Fruit fly (Drosophila melanogaster) whole organism, embryonic: Measurements from ENCODE around the gene p115.
A peak's percentile ranks its signal among the peaks of the same experiment; 100 is the strongest.

ENCODE experiments used
- Adf1 ChIP-seq: fragments of 200-800 bp; sonication (Bioruptor generic); IDR thresholded peaks from 2 replicates; pipeline ENCODE4 v1.3.6; 2022; ENCODE audit warnings: missing biosample characterization, missing genetic modification characterization
- BEAF-32 ChIP-seq: fragments of 200-800 bp; sonication (Bioruptor generic); optimal IDR thresholded peaks from 3 replicates; lab custom pipeline; 2017; ENCODE audit warnings: missing biosample characterization, missing genetic modification characterization, mild to moderate bottlenecking, moderate library complexity, missing genetic modification reagents
- CG10267 ChIP-seq: fragments of 200-800 bp; sonication (Bioruptor generic); optimal IDR thresholded peaks from 2 replicates; lab custom pipeline; 2018; ENCODE audit warnings: missing biosample characterization, mild to moderate bottlenecking, missing genetic modification characterization, moderate library complexity
- CG10959 ChIP-seq: fragments of 200-800 bp; sonication (Bioruptor generic); IDR thresholded peaks from 2 replicates; pipeline ENCODE4 v1.3.6; 2022; ENCODE audit warnings: missing biosample characterization, missing genetic modification characterization
- CG11504 ChIP-seq: fragments of 200-800 bp; sonication (Bioruptor generic); optimal IDR thresholded peaks from 3 replicates; lab custom pipeline; 2019; ENCODE audit warnings: missing biosample characterization, mild to moderate bottlenecking, missing genetic modification characterization, moderate library complexity
- CG11695 ChIP-seq: fragments of 200-800 bp; sonication (Bioruptor generic); IDR thresholded peaks from 3 replicates; pipeline ENCODE4 v1.3.6; 2022; ENCODE audit warnings: missing biosample characterization, missing genetic modification characterization
- CG12236 ChIP-seq: fragments of 200-800 bp; sonication (Bioruptor generic); optimal IDR thresholded peaks from 2 replicates; lab custom pipeline; 2016; ENCODE audit warnings: missing biosample characterization, missing genetic modification characterization
- CG12942 ChIP-seq: fragments of 200-800 bp; sonication (Bioruptor generic); optimal IDR thresholded peaks from 3 replicates; lab custom pipeline; 2016; ENCODE audit warnings: missing biosample characterization, missing genetic modification characterization
- CG14860 ChIP-seq: fragments of 200-800 bp; sonication (Bioruptor generic); IDR thresholded peaks from 3 replicates; pipeline ENCODE4 v1.3.6; 2022; ENCODE audit warnings: missing biosample characterization, missing genetic modification characterization; ENCODE audit not compliant: partially characterized antibody
- CG15269 ChIP-seq: fragments of 200-800 bp; sonication (Bioruptor generic); optimal IDR thresholded peaks from 2 replicates; lab custom pipeline; 2018; ENCODE audit warnings: missing biosample characterization, mild to moderate bottlenecking, missing genetic modification characterization, moderate library complexity
- CG1529 ChIP-seq: fragments of 200-800 bp; sonication (Bioruptor generic); optimal IDR thresholded peaks from 3 replicates; lab custom pipeline; 2018; ENCODE audit warnings: missing biosample characterization, missing genetic modification characterization
- CG18599 ChIP-seq: fragments of 200-800 bp; sonication (Bioruptor generic); optimal IDR thresholded peaks from 3 replicates; lab custom pipeline; 2017; ENCODE audit warnings: missing biosample characterization, missing genetic modification characterization, mild to moderate bottlenecking, moderate library complexity, missing genetic modification reagents
- CG31441 ChIP-seq: fragments of 200-800 bp; sonication (Bioruptor generic); IDR thresholded peaks from 2 replicates; pipeline ENCODE4 v1.3.6; 2022; ENCODE audit warnings: missing biosample characterization, missing genetic modification characterization
- CG34224 ChIP-seq: fragments of 200-800 bp; sonication (Bioruptor generic); IDR thresholded peaks from 3 replicates; pipeline ENCODE4 v1.3.6; 2022; ENCODE audit warnings: missing biosample characterization, missing genetic modification characterization; ENCODE audit not compliant: partially characterized antibody
- CG3726 ChIP-seq: fragments of 200-800 bp; sonication (Bioruptor generic); IDR thresholded peaks from 3 replicates; pipeline ENCODE4, ENCODE4 v1.3.6; 2022; ENCODE audit warnings: missing biosample characterization, missing genetic modification characterization
- CG4424 ChIP-seq: fragments of 200-800 bp; sonication (Bioruptor generic); optimal IDR thresholded peaks from 3 replicates; lab custom pipeline; 2016; ENCODE audit warnings: missing biosample characterization, missing genetic modification characterization
- CG6689 ChIP-seq: fragments of 200-800 bp; sonication (Bioruptor generic); IDR thresholded peaks from 2 replicates; pipeline ENCODE4 v1.3.6; 2022; ENCODE audit warnings: missing biosample characterization, missing genetic modification characterization
- CG6765 ChIP-seq: fragments of 200-800 bp; sonication (Bioruptor generic); optimal IDR thresholded peaks from 3 replicates; lab custom pipeline; 2017; ENCODE audit warnings: missing biosample characterization, mild to moderate bottlenecking, missing genetic modification characterization
- CG7839 ChIP-seq: fragments of 200-800 bp; sonication (Bioruptor generic); optimal IDR thresholded peaks from 3 replicates; lab custom pipeline; 2018; ENCODE audit warnings: missing biosample characterization, mild to moderate bottlenecking, missing genetic modification characterization, moderate library complexity
- CG8089 ChIP-seq: fragments of 200-800 bp; sonication (Bioruptor generic); optimal IDR thresholded peaks from 3 replicates; lab custom pipeline; 2016; ENCODE audit warnings: missing biosample characterization, missing genetic modification characterization
- CG8478 ChIP-seq: fragments of >200 bp; optimal IDR thresholded peaks from 2 replicates; lab custom pipeline; 2018
- CG9797 ChIP-seq: fragments of 200-800 bp; sonication (Bioruptor generic); optimal IDR thresholded peaks from 3 replicates; lab custom pipeline; 2018; ENCODE audit warnings: missing biosample characterization, mild to moderate bottlenecking, missing genetic modification characterization
- CkIIα-i1 ChIP-seq: fragments of 200-800 bp; sonication (Bioruptor generic); IDR thresholded peaks from 2 replicates; pipeline ENCODE4 v1.3.6; 2022; ENCODE audit warnings: missing biosample characterization, missing genetic modification characterization
- D19A ChIP-seq: fragments of 200-800 bp; optimal IDR thresholded peaks from 3 replicates; lab custom pipeline; 2019; ENCODE audit warnings: missing biosample characterization, mild to moderate bottlenecking, missing genetic modification characterization, moderate library complexity
- Dad ChIP-seq: fragments of 200-800 bp; sonication (Bioruptor generic); optimal IDR thresholded peaks from 3 replicates; lab custom pipeline; 2016; ENCODE audit warnings: missing biosample characterization, missing genetic modification characterization
- Drgx ChIP-seq: fragments of 200-800 bp; sonication (Bioruptor generic); IDR thresholded peaks from 2 replicates; pipeline ENCODE4 v1.3.6; 2022; ENCODE audit warnings: missing biosample characterization, missing genetic modification characterization
- NC2α ChIP-seq: fragments of 200-800 bp; sonication (Bioruptor generic); optimal IDR thresholded peaks from 2 replicates; lab custom pipeline; 2016; ENCODE audit warnings: missing biosample characterization, missing genetic modification characterization
- NfI ChIP-seq: fragments of 200-800 bp; sonication (Bioruptor generic); optimal IDR thresholded peaks from 3 replicates; lab custom pipeline; 2018; ENCODE audit warnings: missing biosample characterization, mild to moderate bottlenecking, missing genetic modification characterization, moderate library complexity
- Optix ChIP-seq: fragments of 200-800 bp; sonication (Bioruptor generic); IDR thresholded peaks from 3 replicates; pipeline ENCODE4 v1.3.6; 2022; ENCODE audit warnings: missing biosample characterization, missing genetic modification characterization
- Ravus ChIP-seq: fragments of 200-800 bp; sonication (Bioruptor generic); IDR thresholded peaks from 2 replicates; pipeline ENCODE4 v1.3.6; 2022; ENCODE audit warnings: missing biosample characterization, missing genetic modification characterization
- Side ChIP-seq: fragments of 200-800 bp; sonication (Bioruptor generic); optimal IDR thresholded peaks from 2 replicates; lab custom pipeline; 2016; ENCODE audit warnings: missing biosample characterization, missing genetic modification characterization
- Spps ChIP-seq: fragments of 200-800 bp; sonication (Bioruptor generic); optimal IDR thresholded peaks from 2 replicates; lab custom pipeline; 2018; ENCODE audit warnings: missing biosample characterization, mild to moderate bottlenecking, missing genetic modification characterization
- al ChIP-seq: fragments of 200-800 bp; sonication (Bioruptor generic); IDR thresholded peaks from 2 replicates; pipeline ENCODE4 v1.3.6; 2022; ENCODE audit warnings: missing biosample characterization, missing genetic modification characterization
- ap ChIP-seq: fragments of 200-800 bp; sonication (Bioruptor generic); IDR thresholded peaks from 2 replicates; pipeline ENCODE4 v1.3.6; 2022; ENCODE audit warnings: missing biosample characterization, missing genetic modification characterization
- cato ChIP-seq: fragments of 200-800 bp; sonication (Bioruptor generic); optimal IDR thresholded peaks from 2 replicates; lab custom pipeline; 2016; ENCODE audit warnings: missing biosample characterization, missing genetic modification characterization, borderline replicate concordance
- caup ChIP-seq: fragments of 200-800 bp; sonication (Bioruptor generic); optimal IDR thresholded peaks from 3 replicates; lab custom pipeline; 2017; ENCODE audit warnings: missing biosample characterization, mild to moderate bottlenecking, missing genetic modification characterization, moderate library complexity; ENCODE audit not compliant: severe bottlenecking
- dati ChIP-seq: fragments of 200-800 bp; sonication (Bioruptor generic); IDR thresholded peaks from 2 replicates; pipeline ENCODE4 v1.3.6; 2022; ENCODE audit warnings: missing biosample characterization, missing genetic modification characterization
- disco-r ChIP-seq: fragments of 200-800 bp; sonication (Bioruptor generic); optimal IDR thresholded peaks from 2 replicates; lab custom pipeline; 2016; ENCODE audit warnings: missing biosample characterization, missing genetic modification characterization
- en ChIP-seq: fragments of 200-800 bp; sonication (Bioruptor generic); optimal IDR thresholded peaks from 2 replicates; lab custom pipeline; 2016; ENCODE audit warnings: missing biosample characterization, missing genetic modification characterization
- ftz-f1 ChIP-seq: fragments of 200-800 bp; sonication (Bioruptor generic); optimal IDR thresholded peaks from 2 replicates; lab custom pipeline; 2016; ENCODE audit warnings: missing biosample characterization, missing genetic modification characterization
- grn ChIP-seq: fragments of 200-800 bp; sonication (Bioruptor generic); optimal IDR thresholded peaks from 3 replicates; lab custom pipeline; 2017; ENCODE audit warnings: missing biosample characterization, missing genetic modification characterization
- hkb ChIP-seq, 2 experiments: fragments of 200-800 bp in 1 of 2; fragments of >200 bp in 1 of 2; sonication (Bioruptor generic) in 1 of 2; IDR thresholded peaks in 1 of 2; optimal IDR thresholded peaks in 1 of 2; 2 replicates each; pipeline versions ENCODE4 v1.3.6 to Lab custom; 2017 to 2022; ENCODE audit warnings: missing biosample characterization in 1 of 2, missing genetic modification characterization in 1 of 2
- jing ChIP-seq: fragments of 200-800 bp; sonication (Bioruptor generic); optimal IDR thresholded peaks from 2 replicates; lab custom pipeline; 2018; ENCODE audit warnings: missing biosample characterization, mild to moderate bottlenecking, missing genetic modification characterization
- lbe ChIP-seq: fragments of 200-800 bp; sonication (Bioruptor generic); optimal IDR thresholded peaks from 2 replicates; lab custom pipeline; 2016; ENCODE audit warnings: missing biosample characterization, mild to moderate bottlenecking, missing genetic modification characterization
- lmd ChIP-seq: fragments of 200-800 bp; sonication (Bioruptor generic); IDR thresholded peaks from 2 replicates; pipeline ENCODE4 v1.3.6; 2022; ENCODE audit warnings: missing biosample characterization, missing genetic modification characterization
- tap ChIP-seq: fragments of 200-800 bp; optimal IDR thresholded peaks from 3 replicates; lab custom pipeline; 2019; ENCODE audit warnings: missing biosample characterization, mild to moderate bottlenecking, missing genetic modification characterization, moderate library complexity
- tio ChIP-seq: fragments of 200-800 bp; sonication (Bioruptor generic); optimal IDR thresholded peaks from 2 replicates; lab custom pipeline; 2017; ENCODE audit warnings: missing biosample characterization, missing genetic modification characterization, inconsistent platforms
- usp ChIP-seq: fragments of >200 bp; optimal IDR thresholded peaks from 2 replicates; lab custom pipeline; 2017; ENCODE audit warnings: missing biosample characterization, missing genetic modification characterization
- zf30C ChIP-seq: fragments of 200-800 bp; sonication (Bioruptor generic); optimal IDR thresholded peaks from 3 replicates; lab custom pipeline; 2018; ENCODE audit warnings: missing biosample characterization, mild to moderate bottlenecking, missing genetic modification characterization

p115 gene

dm6 chrX:7893411-7894122 lies at the start of gene p115, which contains the start of the genes CG45089 and ND-MNLL (continued):
- TF ChIP-seq usp: no peak
- TF ChIP-seq CG12942 (GFP tag; lab: Kevin White, UChicago): peak; percentile 48
- TF ChIP-seq CG9797: peak; percentile 22
- no peak for TF ChIP-seq zf30C (GFP tag; lab: Kevin White, UChicago)
- TF ChIP-seq Dad (GFP tag; lab: Kevin White, UChicago): peak; percentile 4
- 0 out of 3 replicates have a peak, but pooled peaks have one; percentile 18 for TF ChIP-seq Optix (GFP tag; lab: Robert Waterston, UW)
- TF ChIP-seq CG8089 (GFP tag; lab: Kevin White, UChicago): no peak
- TF ChIP-seq CG11504 (tag; lab: Kevin White, UChicago): peak; percentile 65
- TF ChIP-seq lmd: peak; percentile 62
- TF ChIP-seq disco-r (GFP tag; lab: Kevin White, UChicago): no peak
- TF ChIP-seq CG15269 (tag; lab: Kevin White, UChicago): peak; percentile 62
- TF ChIP-seq jing (GFP tag; lab: Kevin White, UChicago): no peak
- TF ChIP-seq CG31441 (GFP tag; lab: Robert Waterston, UW): peak; percentile 64
- TF ChIP-seq ap (GFP tag; lab: Robert Waterston, UW): no peak
- TF ChIP-seq CG4424 (GFP tag; lab: Kevin White, UChicago): peak; percentile 62
- no peak for TF ChIP-seq CG3726 (GFP tag; lab: Robert Waterston, UW)
- peak; percentile 61; the same call in 2 of the 3 replicates for TF ChIP-seq CG14860 (GFP tag; lab: Robert Waterston, UW)
- peak; percentile 72 for TF ChIP-seq CG10267 (tag; lab: Kevin White, UChicago)
- peak; percentile 23; the same call in 1 of the 2 replicates for TF ChIP-seq Adf1 (GFP tag; lab: Robert Waterston, UW)
- TF ChIP-seq BEAF-32 (GFP tag; lab: Kevin White, UChicago): peak; percentile 75
- peak; percentile 26 for TF ChIP-seq cato (GFP tag; lab: Kevin White, UChicago)
- TF ChIP-seq al: peak; percentile 46; the same call in 1 of the 2 replicates
- TF ChIP-seq NC2α (GFP tag; lab: Kevin White, UChicago): no peak
- no peak for TF ChIP-seq ftz-f1 (GFP tag; lab: Kevin White, UChicago)
- TF ChIP-seq CG7839 (tag; lab: Kevin White, UChicago): peak; percentile 57
- TF ChIP-seq Ravus (GFP tag; lab: Robert Waterston, UW): no peak; the same call in 1 of the 2 replicates
- no peak for TF ChIP-seq CG12236
- TF ChIP-seq CG6765 (GFP tag; lab: Kevin White, UChicago): peak; percentile 30
- peak; percentile 9 for TF ChIP-seq Spps (tag; lab: Kevin White, UChicago)
- TF ChIP-seq CG11695 (GFP tag; lab: Robert Waterston, UW): 0 out of 3 replicates have a peak, but pooled peaks have one; percentile 9
- peak; percentile 6 for TF ChIP-seq CG1529 (GFP tag; lab: Kevin White, UChicago)
- no peak for TF ChIP-seq en (GFP tag; lab: Kevin White, UChicago)
- no peak for TF ChIP-seq dati (GFP tag; lab: Robert Waterston, UW)
- no peak for TF ChIP-seq hkb (optimal IDR thresholded peaks at IDR 0.05; lab: Kevin White, UChicago)
- peak; percentile 49 for TF ChIP-seq hkb (GFP tag; IDR thresholded peaks at IDR 0.05; lab: Robert Waterston, UW)
- no peak for TF ChIP-seq CG34224 (GFP tag; lab: Robert Waterston, UW)
- TF ChIP-seq CkIIα-i1 (GFP tag; lab: Robert Waterston, UW): no peak
- peak; percentile 51 for TF ChIP-seq CG18599 (GFP tag; lab: Kevin White, UChicago)
- peak; percentile 33 for TF ChIP-seq D19A (tag; lab: Kevin White, UChicago)
- no peak for TF ChIP-seq CG10959
- TF ChIP-seq CG8478 (lab: Kevin White, UChicago): no peak
- TF ChIP-seq Side: no peak
- no peak for TF ChIP-seq grn (GFP tag; lab: Kevin White, UChicago)
- TF ChIP-seq tap (tag; lab: Kevin White, UChicago): peak; percentile 39
- peak; percentile 46 for TF ChIP-seq caup (GFP tag; lab: Kevin White, UChicago)
- TF ChIP-seq lbe: peak; percentile 54
- peak; percentile 40; the same call in 1 of the 2 replicates for TF ChIP-seq CG6689 (GFP tag; lab: Robert Waterston, UW)
- peak; percentile 43 for TF ChIP-seq NfI
- TF ChIP-seq Drgx (GFP tag; lab: Robert Waterston, UW): 0 out of 2 replicates have a peak, but pooled peaks have one; percentile 20
- peak; percentile 19 for TF ChIP-seq tio (GFP tag; lab: Kevin White, UChicago)
